Worm (Caenorhabditis elegans): ENCODE results near the gene msp-81.

DNA sequence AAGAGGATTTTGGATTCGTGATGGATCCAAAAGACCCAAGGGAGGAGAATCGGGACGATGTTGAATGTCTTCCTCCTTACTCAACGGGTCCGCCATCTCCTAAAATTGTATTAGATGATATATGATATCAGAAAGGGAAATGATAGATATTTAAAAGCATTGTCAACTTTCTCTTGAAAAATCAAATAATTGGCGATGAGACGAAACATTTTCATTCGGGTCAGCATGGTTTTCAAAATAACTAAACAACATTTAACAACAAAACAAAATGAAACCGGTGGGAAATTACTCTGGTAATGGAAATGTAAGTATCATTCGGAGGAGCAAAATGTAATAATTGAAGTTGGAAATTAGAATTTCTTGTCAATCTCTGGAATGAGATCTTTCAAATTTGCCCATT lies 39.7 kb downstream of the msp-81 start, which contains the start of gene pis-1:
- no peak for TF ChIP-seq pha-4 (tag; optimal IDR thresholded peaks at IDR 0.05)
- TF ChIP-seq sptf-1 (tag; optimal IDR thresholded peaks at IDR 0.05) = no peak
- no peak for TF ChIP-seq unc-39 (tag; optimal IDR thresholded peaks at IDR 0.05)
- no peak for TF ChIP-seq nhr-76 (tag; optimal IDR thresholded peaks at IDR 0.05)
